Fruit fly (Drosophila melanogaster) whole organism, embryonic: ENCODE data around the gene CG12594.

Experiments used
- Awh ChIP-seq: fragments of 200-800 bp; sonication (Bioruptor generic); IDR thresholded peaks from 2 replicates; pipeline ENCODE4, ENCODE4 v1.3.6; 2022; ENCODE audit warnings: missing biosample characterization, missing genetic modification characterization
- BtbVII ChIP-seq: fragments of 200-800 bp; sonication (Bioruptor generic); optimal IDR thresholded peaks from 3 replicates; lab custom pipeline; 2017; ENCODE audit warnings: missing biosample characterization, mild to moderate bottlenecking, missing genetic modification characterization
- CG10462 ChIP-seq: fragments of 200-800 bp; sonication (Bioruptor generic); optimal IDR thresholded peaks from 2 replicates; lab custom pipeline; 2016; ENCODE audit warnings: missing biosample characterization, missing genetic modification characterization
- CG11398 ChIP-seq: fragments of 200-800 bp; sonication (Bioruptor generic); optimal IDR thresholded peaks from 2 replicates; lab custom pipeline; 2016; ENCODE audit warnings: missing biosample characterization, missing genetic modification characterization
- CG13287 ChIP-seq: fragments of 200-800 bp; sonication (Bioruptor generic); IDR thresholded peaks from 2 replicates; pipeline ENCODE4 v1.3.6; 2022; ENCODE audit warnings: missing biosample characterization, missing genetic modification characterization; ENCODE audit not compliant: partially characterized antibody
- CG13775 ChIP-seq: fragments of 200-800 bp; sonication (Bioruptor generic); optimal IDR thresholded peaks from 3 replicates; lab custom pipeline; 2017; ENCODE audit warnings: missing biosample characterization, mild to moderate bottlenecking, missing genetic modification characterization
- CG15269 ChIP-seq: fragments of 200-800 bp; sonication (Bioruptor generic); optimal IDR thresholded peaks from 2 replicates; lab custom pipeline; 2018; ENCODE audit warnings: missing biosample characterization, mild to moderate bottlenecking, missing genetic modification characterization, moderate library complexity
- CG17361 ChIP-seq: fragments of 200-800 bp; sonication (Bioruptor generic); IDR thresholded peaks from 3 replicates; pipeline ENCODE4 v1.3.6; 2022; ENCODE audit warnings: missing biosample characterization, missing genetic modification characterization
- CG17912 ChIP-seq: fragments of 200-800 bp; sonication (Bioruptor generic); optimal IDR thresholded peaks from 2 replicates; lab custom pipeline; 2018; ENCODE audit warnings: missing biosample characterization, mild to moderate bottlenecking, missing genetic modification characterization
- CG1832 ChIP-seq: fragments of 200-800 bp; sonication (Bioruptor generic); optimal IDR thresholded peaks from 2 replicates; lab custom pipeline; 2017; ENCODE audit warnings: missing biosample characterization, mild to moderate bottlenecking, missing genetic modification characterization, inconsistent platforms
- CG18476 ChIP-seq: fragments of 200-800 bp; sonication (Bioruptor generic); optimal IDR thresholded peaks from 2 replicates; lab custom pipeline; 2016; ENCODE audit warnings: missing biosample characterization, mild to moderate bottlenecking, missing genetic modification characterization
- CG31388 ChIP-seq: fragments of 200-800 bp; sonication (Bioruptor generic); optimal IDR thresholded peaks from 2 replicates; lab custom pipeline; 2016; ENCODE audit warnings: missing biosample characterization, missing genetic modification characterization
- CG31441 ChIP-seq: fragments of 200-800 bp; sonication (Bioruptor generic); IDR thresholded peaks from 2 replicates; pipeline ENCODE4 v1.3.6; 2022; ENCODE audit warnings: missing biosample characterization, missing genetic modification characterization
- CG3847 ChIP-seq: fragments of 200-800 bp; sonication (Bioruptor generic); IDR thresholded peaks from 2 replicates; pipeline ENCODE4 v1.3.6; 2022; ENCODE audit warnings: missing biosample characterization, missing genetic modification characterization
- CG4328 ChIP-seq: fragments of 200-800 bp; sonication (Bioruptor generic); optimal IDR thresholded peaks from 3 replicates; lab custom pipeline; 2017; ENCODE audit warnings: missing biosample characterization, missing genetic modification reagents, missing genetic modification characterization
- CG6683 ChIP-seq: fragments of 200-800 bp; sonication (Bioruptor generic); optimal IDR thresholded peaks from 2 replicates; lab custom pipeline; 2017; ENCODE audit warnings: missing biosample characterization, mild to moderate bottlenecking, missing genetic modification characterization, missing genetic modification reagents
- CG7271 ChIP-seq: fragments of 200-800 bp; sonication (Bioruptor generic); optimal IDR thresholded peaks from 2 replicates; lab custom pipeline; 2018; ENCODE audit warnings: missing biosample characterization, mild to moderate bottlenecking, missing genetic modification characterization, moderate library complexity
- CG8388 ChIP-seq: fragments of 200-800 bp; sonication (Bioruptor generic); optimal IDR thresholded peaks from 2 replicates; lab custom pipeline; 2019; ENCODE audit warnings: missing biosample characterization, mild to moderate bottlenecking, missing genetic modification characterization, moderate library complexity
- Camta ChIP-seq: fragments of 200-800 bp; sonication (Bioruptor generic); optimal IDR thresholded peaks from 2 replicates; lab custom pipeline; 2016; ENCODE audit warnings: missing biosample characterization, missing genetic modification characterization
- CoRest ChIP-seq: fragments of 200-800 bp; sonication (Bioruptor generic); optimal IDR thresholded peaks from 3 replicates; lab custom pipeline; 2018; ENCODE audit warnings: missing biosample characterization, mild to moderate bottlenecking, missing genetic modification characterization, moderate library complexity
- D19B ChIP-seq: fragments of 200-800 bp; sonication (Bioruptor generic); optimal IDR thresholded peaks from 2 replicates; lab custom pipeline; 2017; ENCODE audit warnings: missing biosample characterization, mild to moderate bottlenecking, missing genetic modification characterization
- HLHmδ ChIP-seq: fragments of 200-800 bp; sonication (Bioruptor generic); optimal IDR thresholded peaks from 2 replicates; lab custom pipeline; 2018; ENCODE audit warnings: missing biosample characterization, mild to moderate bottlenecking, missing genetic modification characterization, moderate library complexity
- MESR4 ChIP-seq: fragments of 200-800 bp; sonication (Bioruptor generic); optimal IDR thresholded peaks from 2 replicates; lab custom pipeline; 2018; ENCODE audit warnings: missing biosample characterization, mild to moderate bottlenecking, missing genetic modification characterization, moderate library complexity
- Tbp ChIP-seq: fragments of >200 bp; optimal IDR thresholded peaks from 2 replicates; lab custom pipeline; 2018; ENCODE audit warnings: missing biosample characterization, missing genetic modification characterization
- Vsx1 ChIP-seq: fragments of 200-800 bp; sonication (Bioruptor generic); optimal IDR thresholded peaks from 2 replicates; lab custom pipeline; 2017; ENCODE audit warnings: missing biosample characterization, mild to moderate bottlenecking, missing genetic modification characterization, missing genetic modification reagents
- Xbp1 ChIP-seq: fragments of 200-800 bp; sonication (Bioruptor generic); optimal IDR thresholded peaks from 3 replicates; lab custom pipeline; 2016; ENCODE audit warnings: missing biosample characterization, mild to moderate bottlenecking, missing genetic modification characterization
- ac ChIP-seq: fragments of 200-800 bp; sonication (Bioruptor generic); optimal IDR thresholded peaks from 3 replicates; lab custom pipeline; 2017; ENCODE audit warnings: missing biosample characterization, mild to moderate bottlenecking, missing genetic modification characterization
- ato ChIP-seq: fragments of 200-800 bp; sonication (Bioruptor generic); IDR thresholded peaks from 2 replicates; pipeline ENCODE4 v1.3.6; 2022; ENCODE audit warnings: missing biosample characterization, missing genetic modification characterization; ENCODE audit not compliant: partially characterized antibody
- az2 ChIP-seq: fragments of 200-800 bp; sonication (Bioruptor generic); optimal IDR thresholded peaks from 3 replicates; lab custom pipeline; 2016; ENCODE audit warnings: missing biosample characterization, missing genetic modification characterization
- br ChIP-seq: fragments of >200 bp; optimal IDR thresholded peaks from 2 replicates; lab custom pipeline; 2017
- chm ChIP-seq: fragments of 200-800 bp; sonication (Bioruptor generic); IDR thresholded peaks from 2 replicates; pipeline ENCODE4 v1.3.6; 2022; ENCODE audit warnings: missing biosample characterization, missing genetic modification characterization
- crc ChIP-seq: fragments of 200-800 bp; sonication (Bioruptor generic); optimal IDR thresholded peaks from 2 replicates; lab custom pipeline; 2016; ENCODE audit warnings: missing biosample characterization, missing genetic modification characterization
- dpn ChIP-seq, 2 experiments: fragments of 200-800 bp; sonication (Bioruptor generic); optimal IDR thresholded peaks; 3 replicates each; lab custom pipeline; 2016; ENCODE audit warnings: missing biosample characterization in 2 of 2, missing genetic modification characterization in 2 of 2
- emc ChIP-seq: fragments of 200-800 bp; sonication (Bioruptor generic); optimal IDR thresholded peaks from 2 replicates; lab custom pipeline; 2016; ENCODE audit warnings: missing biosample characterization, missing genetic modification characterization
- esg ChIP-seq: fragments of 200-800 bp; sonication (Bioruptor generic); conservative IDR thresholded peaks from 2 replicates; pipeline ENCODE4 v1.3.6; 2022; ENCODE audit warnings: missing biosample characterization, missing genetic modification characterization
- ewg ChIP-seq: fragments of 200-800 bp; sonication (Bioruptor generic); optimal IDR thresholded peaks from 3 replicates; lab custom pipeline; 2017; ENCODE audit warnings: mild to moderate bottlenecking, missing biosample characterization, missing genetic modification reagents, missing genetic modification characterization
- fd3F ChIP-seq: fragments of 200-800 bp; sonication (Bioruptor generic); optimal IDR thresholded peaks from 2 replicates; lab custom pipeline; 2018; ENCODE audit warnings: missing biosample characterization, mild to moderate bottlenecking, missing genetic modification characterization, moderate library complexity
- gfzf ChIP-seq: fragments of 200-800 bp; sonication (Bioruptor generic); optimal IDR thresholded peaks from 2 replicates; lab custom pipeline; 2016; ENCODE audit warnings: missing biosample characterization, mild to moderate bottlenecking, missing genetic modification characterization, moderate library complexity
- hkb ChIP-seq, 2 experiments: fragments of 200-800 bp in 1 of 2; fragments of >200 bp in 1 of 2; sonication (Bioruptor generic) in 1 of 2; IDR thresholded peaks in 1 of 2; optimal IDR thresholded peaks in 1 of 2; 2 replicates each; pipeline versions ENCODE4 v1.3.6 to Lab custom; 2017 to 2022; ENCODE audit warnings: missing biosample characterization in 1 of 2, missing genetic modification characterization in 1 of 2
- inv ChIP-seq: fragments of 200-800 bp; sonication (Bioruptor generic); IDR thresholded peaks from 2 replicates; pipeline ENCODE4 v1.3.6; 2022; ENCODE audit warnings: missing biosample characterization, missing genetic modification characterization; ENCODE audit not compliant: partially characterized antibody
- jing ChIP-seq: fragments of 200-800 bp; sonication (Bioruptor generic); optimal IDR thresholded peaks from 2 replicates; lab custom pipeline; 2018; ENCODE audit warnings: missing biosample characterization, mild to moderate bottlenecking, missing genetic modification characterization
- jumu ChIP-seq: fragments of 200-800 bp; sonication (Bioruptor generic); optimal IDR thresholded peaks from 3 replicates; lab custom pipeline; 2016; ENCODE audit warnings: missing biosample characterization, missing genetic modification characterization
- knrl ChIP-seq: fragments of 200-800 bp; sonication (Bioruptor generic); IDR thresholded peaks from 3 replicates; pipeline ENCODE4 v1.3.6; 2022; ENCODE audit warnings: missing biosample characterization, missing genetic modification characterization; ENCODE audit not compliant: partially characterized antibody
- lilli ChIP-seq: fragments of 200-800 bp; sonication (Bioruptor generic); optimal IDR thresholded peaks from 3 replicates; lab custom pipeline; 2016; ENCODE audit warnings: missing biosample characterization, missing genetic modification characterization
- mam ChIP-seq: fragments of 200-800 bp; sonication (Bioruptor generic); optimal IDR thresholded peaks from 3 replicates; lab custom pipeline; 2016; ENCODE audit warnings: missing biosample characterization, missing genetic modification characterization
- pb ChIP-seq: fragments of 200-800 bp; sonication (Bioruptor generic); optimal IDR thresholded peaks from 3 replicates; lab custom pipeline; 2016; ENCODE audit warnings: missing biosample characterization, missing genetic modification characterization
- pros ChIP-seq: fragments of 200-800 bp; sonication (Bioruptor generic); optimal IDR thresholded peaks from 3 replicates; lab custom pipeline; 2019; ENCODE audit warnings: missing biosample characterization, mild to moderate bottlenecking, missing genetic modification characterization, moderate library complexity
- row ChIP-seq: fragments of 200-800 bp; sonication (Bioruptor generic); IDR thresholded peaks from 3 replicates; pipeline ENCODE4 v1.3.6; 2022; ENCODE audit warnings: missing biosample characterization, missing genetic modification characterization
- run ChIP-seq: fragments of 200-800 bp; sonication (Bioruptor generic); optimal IDR thresholded peaks from 3 replicates; lab custom pipeline; 2018; ENCODE audit warnings: missing biosample characterization, mild to moderate bottlenecking, missing genetic modification characterization

CG12594 gene

DNA sequence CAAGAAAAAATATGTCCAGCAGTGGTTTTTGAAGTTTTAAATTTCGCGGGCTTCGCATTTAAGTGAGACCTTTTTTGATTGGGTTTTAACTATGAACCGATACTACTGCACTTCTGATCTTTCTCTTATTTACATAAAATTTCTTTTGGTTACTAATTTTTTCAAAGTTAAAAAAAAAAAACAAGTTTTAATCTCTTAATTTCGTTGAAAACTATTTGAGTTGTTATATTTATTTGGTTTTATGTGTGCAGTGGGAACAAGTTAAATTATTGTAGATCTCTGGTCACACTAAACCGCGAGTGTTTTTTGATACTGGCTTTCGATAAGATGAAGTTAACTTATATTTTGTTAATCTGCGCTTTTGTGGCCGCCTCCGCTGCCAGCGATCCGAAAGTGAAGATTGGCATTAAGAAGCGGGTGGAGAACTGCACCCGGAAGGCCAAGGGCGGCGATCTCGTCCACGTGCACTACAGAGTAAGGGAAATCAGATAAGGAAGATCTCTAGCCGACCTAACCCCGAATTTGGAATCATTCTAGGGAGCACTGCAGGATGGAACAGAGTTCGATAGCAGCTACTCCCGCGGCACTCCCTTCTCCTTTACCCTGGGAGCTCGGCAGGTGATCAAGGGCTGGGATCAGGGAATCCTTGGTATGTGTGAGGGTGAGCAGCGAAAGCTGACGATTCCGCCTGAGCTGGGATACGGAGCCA, 47.4 kb upstream of the CG12594 start, which contains the start of gene CG14715 (continued):
- TF ChIP-seq ewg (GFP tag; lab: Kevin White, UChicago) (no peak), ato (GFP tag; lab: Robert Waterston, UW) (no peak), fd3F (no peak), CG10462 (GFP tag; lab: Kevin White, UChicago) (no peak), knrl (GFP tag; lab: Robert Waterston, UW) (peak; percentile 65), CG17912 (no peak), Camta (GFP tag; lab: Kevin White, UChicago) (peak; percentile 18), MESR4 (peak; percentile 49), CG31441 (peak; percentile 64), Awh (GFP tag; lab: Robert Waterston, UW) (no peak), CG17361 (GFP tag; lab: Robert Waterston, UW) (peak; percentile 60; the same call in 2 of the 3 replicates), esg (GFP tag; lab: Robert Waterston, UW) (no peak; the same call in 1 of the 2 replicates), Xbp1 (GFP tag; lab: Kevin White, UChicago) (peak; percentile 67), CG4328 (GFP tag; lab: Kevin White, UChicago) (no peak), jing (GFP tag; lab: Kevin White, UChicago) (no peak), dpn (GFP tag; optimal IDR thresholded peaks at IDR 0.05; lab: Kevin White, UChicago) (peak; percentile 42 to 52), pb (GFP tag; lab: Kevin White, UChicago) (no peak), Vsx1 (no peak), chm (no peak), gfzf (GFP tag; lab: Kevin White, UChicago) (peak; percentile 85), lilli (peak; percentile 71), CG1832 (GFP tag; lab: Kevin White, UChicago) (no peak), BtbVII (no peak), CG7271 (no peak), row (peak; percentile 82), CG13775 (GFP tag; lab: Kevin White, UChicago) (peak; percentile 45), Tbp (no peak), jumu (peak; percentile 45), HLHmδ (GFP tag; lab: Kevin White, UChicago) (no peak), ac (GFP tag; lab: Kevin White, UChicago) (no peak), hkb (optimal IDR thresholded peaks at IDR 0.05; lab: Kevin White, UChicago) (no peak), hkb (GFP tag; IDR thresholded peaks at IDR 0.05; lab: Robert Waterston, UW) (peak; percentile 64), emc (no peak), br (lab: Kevin White, UChicago) (no peak), run (tag; lab: Kevin White, UChicago) (no peak), CG31388 (GFP tag; lab: Kevin White, UChicago) (no peak), CG11398 (GFP tag; lab: Kevin White, UChicago) (no peak), CG6683 (GFP tag; lab: Kevin White, UChicago) (no peak), CG3847 (peak; percentile 72), CoRest (tag; lab: Kevin White, UChicago) (peak; percentile 60), pros (GFP tag; lab: Kevin White, UChicago) (no peak), D19B (no peak), CG18476 (GFP tag; lab: Kevin White, UChicago) (peak; percentile 77), mam (GFP tag; lab: Kevin White, UChicago) (peak; percentile 44), CG8388 (GFP tag; lab: Kevin White, UChicago) (peak; percentile 34), crc (no peak), CG13287 (peak; percentile 72), CG15269 (tag; lab: Kevin White, UChicago) (peak; percentile 36), az2 (GFP tag; lab: Kevin White, UChicago) (peak; percentile 50), inv (GFP tag; lab: Robert Waterston, UW) (peak; percentile 46)
